Fruit fly (Drosophila melanogaster) whole organism, embryonic: ENCODE results near the gene Irc.

Experiments
- Awh ChIP-seq: fragments of 200-800 bp; sonication (Bioruptor generic); IDR thresholded peaks from 2 replicates; pipeline ENCODE4, ENCODE4 v1.3.6; 2022; ENCODE audit warnings: missing biosample characterization, missing genetic modification characterization
- CG10979 ChIP-seq: fragments of 200-800 bp; sonication (Bioruptor generic); optimal IDR thresholded peaks from 2 replicates; lab custom pipeline; 2018; ENCODE audit warnings: missing biosample characterization, mild to moderate bottlenecking, missing genetic modification characterization, moderate library complexity
- CG11085 ChIP-seq: fragments of 200-800 bp; sonication (Bioruptor generic); IDR thresholded peaks from 2 replicates; pipeline ENCODE4 v1.3.6; 2022; ENCODE audit warnings: missing biosample characterization, missing genetic modification characterization
- CG12236 ChIP-seq: fragments of 200-800 bp; sonication (Bioruptor generic); optimal IDR thresholded peaks from 2 replicates; lab custom pipeline; 2016; ENCODE audit warnings: missing biosample characterization, missing genetic modification characterization
- CG13894 ChIP-seq: fragments of 200-800 bp; sonication (Bioruptor generic); optimal IDR thresholded peaks from 3 replicates; lab custom pipeline; 2018; ENCODE audit warnings: missing biosample characterization, mild to moderate bottlenecking, missing genetic modification characterization, moderate library complexity
- CG15514 ChIP-seq: fragments of 200-800 bp; sonication (Bioruptor generic); optimal IDR thresholded peaks from 3 replicates; lab custom pipeline; 2017; ENCODE audit warnings: missing biosample characterization, missing genetic modification characterization, mild to moderate bottlenecking, moderate library complexity, missing genetic modification reagents
- CG17361 ChIP-seq: fragments of 200-800 bp; sonication (Bioruptor generic); IDR thresholded peaks from 3 replicates; pipeline ENCODE4 v1.3.6; 2022; ENCODE audit warnings: missing biosample characterization, missing genetic modification characterization
- CG17829 ChIP-seq: fragments of 200-800 bp; optimal IDR thresholded peaks from 2 replicates; lab custom pipeline; 2019; ENCODE audit warnings: missing biosample characterization, mild to moderate bottlenecking, missing genetic modification characterization, moderate library complexity
- CG2202 ChIP-seq: fragments of 200-800 bp; sonication (Bioruptor generic); optimal IDR thresholded peaks from 2 replicates; lab custom pipeline; 2018; ENCODE audit warnings: missing biosample characterization, mild to moderate bottlenecking, missing genetic modification characterization
- CG2875 ChIP-seq: fragments of 200-800 bp; sonication (Bioruptor generic); optimal IDR thresholded peaks from 2 replicates; lab custom pipeline; 2017; ENCODE audit warnings: missing biosample characterization, mild to moderate bottlenecking, missing genetic modification characterization, missing genetic modification reagents
- CG32767 ChIP-seq: fragments of 200-800 bp; sonication (Bioruptor generic); IDR thresholded peaks from 2 replicates; pipeline ENCODE4 v1.3.6; 2022; ENCODE audit warnings: missing biosample characterization, missing genetic modification characterization
- CG6765 ChIP-seq: fragments of 200-800 bp; sonication (Bioruptor generic); optimal IDR thresholded peaks from 3 replicates; lab custom pipeline; 2017; ENCODE audit warnings: missing biosample characterization, mild to moderate bottlenecking, missing genetic modification characterization
- CG7271 ChIP-seq: fragments of 200-800 bp; sonication (Bioruptor generic); optimal IDR thresholded peaks from 2 replicates; lab custom pipeline; 2018; ENCODE audit warnings: missing biosample characterization, mild to moderate bottlenecking, missing genetic modification characterization, moderate library complexity
- CG7357 ChIP-seq: fragments of 200-800 bp; sonication (Bioruptor generic); IDR thresholded peaks from 3 replicates; pipeline ENCODE4 v1.3.6; 2022; ENCODE audit warnings: missing biosample characterization, missing genetic modification characterization
- CG7963 ChIP-seq: fragments of 200-800 bp; sonication (Bioruptor generic); IDR thresholded peaks from 3 replicates; pipeline ENCODE4 v1.3.6; 2022; ENCODE audit warnings: missing biosample characterization, missing genetic modification characterization; ENCODE audit not compliant: partially characterized antibody
- Deaf1 ChIP-seq: fragments of 200-800 bp; optimal IDR thresholded peaks from 3 replicates; lab custom pipeline; 2019; ENCODE audit warnings: missing biosample characterization, mild to moderate bottlenecking, missing genetic modification characterization, moderate library complexity
- Eip74EF ChIP-seq, 2 experiments: fragments of 200-800 bp in 1 of 2; fragments of >200 bp in 1 of 2; sonication (Bioruptor generic) in 1 of 2; optimal IDR thresholded peaks; 2 replicates each; lab custom pipeline; 2017 to 2019; ENCODE audit warnings: missing biosample characterization in 2 of 2, missing genetic modification characterization in 2 of 2, mild to moderate bottlenecking in 1 of 2, moderate library complexity in 1 of 2
- Ets65A ChIP-seq: fragments of 200-800 bp; sonication (Bioruptor generic); peaks from one replicate; lab custom pipeline; 2016; ENCODE audit warnings: missing biosample characterization, missing genetic modification characterization
- Hr78 ChIP-seq, 2 experiments: fragments of 200-800 bp in 1 of 2; fragments of >200 bp in 1 of 2; sonication (Bioruptor generic) in 1 of 2; optimal IDR thresholded peaks; 2 replicates each; lab custom pipeline; 2017 to 2019; ENCODE audit warnings: missing biosample characterization in 2 of 2, missing genetic modification characterization in 2 of 2, mild to moderate bottlenecking in 1 of 2, moderate library complexity in 1 of 2
- Kr ChIP-seq: fragments of 200-800 bp; sonication (Bioruptor generic); optimal IDR thresholded peaks from 2 replicates; lab custom pipeline; 2017; ENCODE audit warnings: missing biosample characterization, mild to moderate bottlenecking, missing genetic modification characterization
- Lim3 ChIP-seq: fragments of 200-800 bp; sonication (Bioruptor generic); IDR thresholded peaks from 2 replicates; pipeline ENCODE4 v1.3.6; 2022; ENCODE audit warnings: missing biosample characterization, missing genetic modification characterization
- Med ChIP-seq: fragments of 200-800 bp; sonication (Bioruptor generic); peaks from one replicate; lab custom pipeline; 2016; ENCODE audit warnings: missing biosample characterization, missing genetic modification characterization, mild to moderate bottlenecking, inconsistent platforms, moderate library complexity
- Mrtf ChIP-seq: fragments of 200-800 bp; sonication (Bioruptor generic); IDR thresholded peaks from 3 replicates; pipeline ENCODE4 v1.3.6; 2022; ENCODE audit warnings: missing biosample characterization, missing genetic modification characterization
- Nf-YB ChIP-seq: fragments of 200-800 bp; sonication (Bioruptor generic); optimal IDR thresholded peaks from 3 replicates; lab custom pipeline; 2019; ENCODE audit warnings: missing biosample characterization, mild to moderate bottlenecking, missing genetic modification characterization, moderate library complexity
- Nf-YC ChIP-seq: fragments of 200-800 bp; optimal IDR thresholded peaks from 3 replicates; lab custom pipeline; 2019; ENCODE audit warnings: missing biosample characterization, mild to moderate bottlenecking, missing genetic modification characterization, moderate library complexity
- Sox102F ChIP-seq: fragments of 200-800 bp; sonication (Bioruptor generic); optimal IDR thresholded peaks from 2 replicates; lab custom pipeline; 2018; ENCODE audit warnings: missing biosample characterization, mild to moderate bottlenecking, missing genetic modification characterization, moderate library complexity
- Spps ChIP-seq: fragments of 200-800 bp; sonication (Bioruptor generic); optimal IDR thresholded peaks from 2 replicates; lab custom pipeline; 2018; ENCODE audit warnings: missing biosample characterization, mild to moderate bottlenecking, missing genetic modification characterization
- amos ChIP-seq: fragments of 200-800 bp; sonication (Bioruptor generic); IDR thresholded peaks from 2 replicates; pipeline ENCODE4 v1.3.6; 2022; ENCODE audit warnings: missing biosample characterization, missing genetic modification characterization; ENCODE audit not compliant: partially characterized antibody
- ara ChIP-seq: fragments of 200-800 bp; sonication (Bioruptor generic); IDR thresholded peaks from 2 replicates; pipeline ENCODE4 v1.3.6; 2022; ENCODE audit warnings: missing biosample characterization, missing genetic modification characterization
- ash1 ChIP-seq: fragments of 200-800 bp; sonication (Bioruptor generic); optimal IDR thresholded peaks from 2 replicates; lab custom pipeline; 2018; ENCODE audit warnings: missing biosample characterization, mild to moderate bottlenecking, missing genetic modification characterization
- crp ChIP-seq, 2 experiments: fragments of 200-800 bp; sonication (Bioruptor generic); optimal IDR thresholded peaks; 2 replicates in 1 of 2; 3 replicates in 1 of 2; lab custom pipeline; 2017; ENCODE audit warnings: missing biosample characterization in 2 of 2, missing genetic modification characterization in 2 of 2, mild to moderate bottlenecking in 1 of 2, moderate library complexity in 1 of 2
- ewg ChIP-seq: fragments of 200-800 bp; sonication (Bioruptor generic); optimal IDR thresholded peaks from 3 replicates; lab custom pipeline; 2017; ENCODE audit warnings: mild to moderate bottlenecking, missing biosample characterization, missing genetic modification reagents, missing genetic modification characterization
- exex ChIP-seq: fragments of 200-800 bp; sonication (Bioruptor generic); optimal IDR thresholded peaks from 4 replicates; lab custom pipeline; 2018; ENCODE audit warnings: missing biosample characterization, mild to moderate bottlenecking, missing genetic modification characterization, moderate library complexity
- gcm ChIP-seq: fragments of 200-800 bp; sonication (Bioruptor generic); optimal IDR thresholded peaks from 2 replicates; lab custom pipeline; 2019; ENCODE audit warnings: missing biosample characterization, mild to moderate bottlenecking, missing genetic modification characterization, moderate library complexity
- grn ChIP-seq: fragments of 200-800 bp; sonication (Bioruptor generic); optimal IDR thresholded peaks from 3 replicates; lab custom pipeline; 2017; ENCODE audit warnings: missing biosample characterization, missing genetic modification characterization
- gt ChIP-seq: fragments of 200-800 bp; sonication (Bioruptor generic); IDR thresholded peaks from 2 replicates; pipeline ENCODE4 v1.3.6; 2022; ENCODE audit warnings: missing biosample characterization, missing genetic modification characterization
- her ChIP-seq: fragments of 200-800 bp; sonication (Bioruptor generic); optimal IDR thresholded peaks from 2 replicates; lab custom pipeline; 2016; ENCODE audit warnings: missing biosample characterization, missing genetic modification characterization
- lilli ChIP-seq: fragments of 200-800 bp; sonication (Bioruptor generic); optimal IDR thresholded peaks from 3 replicates; lab custom pipeline; 2016; ENCODE audit warnings: missing biosample characterization, missing genetic modification characterization
- lola ChIP-seq, 3 experiments: fragments of >200 bp in 2 of 3; fragments of 200-800 bp in 1 of 3; sonication (Bioruptor generic) in 1 of 3; optimal IDR thresholded peaks; 2 replicates each; lab custom pipeline; 2017 to 2019; ENCODE audit warnings: missing biosample characterization in 3 of 3, missing genetic modification characterization in 3 of 3, mild to moderate bottlenecking in 1 of 3, moderate library complexity in 1 of 3
- run ChIP-seq: fragments of 200-800 bp; sonication (Bioruptor generic); optimal IDR thresholded peaks from 3 replicates; lab custom pipeline; 2018; ENCODE audit warnings: missing biosample characterization, mild to moderate bottlenecking, missing genetic modification characterization
- sens ChIP-seq: fragments of 200-800 bp; sonication (Bioruptor generic); peaks from one replicate; lab custom pipeline; 2016; ENCODE audit warnings: missing biosample characterization, missing genetic modification characterization
- seq ChIP-seq: fragments of 200-800 bp; sonication (Bioruptor generic); IDR thresholded peaks from 2 replicates; pipeline ENCODE4 v1.3.6; 2022; ENCODE audit warnings: missing biosample characterization, missing genetic modification characterization
- wek ChIP-seq: fragments of 200-800 bp; sonication (Bioruptor generic); optimal IDR thresholded peaks from 3 replicates; lab custom pipeline; 2018; ENCODE audit warnings: missing biosample characterization, mild to moderate bottlenecking, missing genetic modification characterization, moderate library complexity
- zen2 ChIP-seq: fragments of 200-800 bp; sonication (Bioruptor generic); IDR thresholded peaks from 3 replicates; pipeline ENCODE4 v1.3.6; 2022; ENCODE audit warnings: missing biosample characterization, missing genetic modification characterization; ENCODE audit not compliant: partially characterized antibody

Irc gene

dm6 chr3R:17020956-17021355, 18.3 kb downstream of the Irc start, which contains the start of gene Adsl (continued):
- TF ChIP-seq CG17829 (tag; lab: Kevin White, UChicago) (no peak), gt (GFP tag; lab: Robert Waterston, UW) (no peak), CG2875 (GFP tag; lab: Kevin White, UChicago) (peak; percentile 83), CG7357 (no peak), amos (GFP tag; lab: Robert Waterston, UW) (no peak), Sox102F (GFP tag; lab: Kevin White, UChicago) (no peak), wek (GFP tag; lab: Kevin White, UChicago) (peak; percentile 76), Med (peak; percentile 95), CG17361 (no peak; the same call in 1 of the 3 replicates), lola (GFP tag; optimal IDR thresholded peaks at IDR 0.05; lab: Kevin White, UChicago) (no peak)

dm6 chr3R:17028393-17028792, 25.7 kb downstream of the Irc start, which contains the start of gene CG5225:
TSS of gene CG5225 (plus strand) at chr3R:17028693.
- no peak for TF ChIP-seq CG7963 (GFP tag; lab: Robert Waterston, UW)
- no peak for TF ChIP-seq ara (GFP tag; lab: Robert Waterston, UW)
- no peak for TF ChIP-seq Eip74EF (GFP tag; optimal IDR thresholded peaks at IDR 0.05; lab: Kevin White, UChicago)
- TF ChIP-seq CG32767 (GFP tag; lab: Robert Waterston, UW), result no peak
- no peak for TF ChIP-seq CG12236 (GFP tag; lab: Kevin White, UChicago)
- TF ChIP-seq Awh, result no peak

dm6 chr3R:17029796-17030195, 27.1 kb downstream of the Irc start:
- 0 out of 3 replicates have a peak, but pooled peaks have one; percentile 23 for TF ChIP-seq zen2 (GFP tag; lab: Robert Waterston, UW)
- TF ChIP-seq CG6765, result no peak
- TF ChIP-seq Ets65A (GFP tag; lab: Kevin White, UChicago), result peak; percentile 22
- TF ChIP-seq grn (GFP tag; lab: Kevin White, UChicago), result peak; percentile 46
- TF ChIP-seq her (GFP tag; lab: Kevin White, UChicago), result no peak
- TF ChIP-seq Mrtf, result peak; percentile 24; the same call in 1 of the 3 replicates
- TF ChIP-seq Nf-YB, result peak; percentile 83
- peak; percentile 86 for TF ChIP-seq Nf-YC (tag; lab: Kevin White, UChicago)
- no peak for TF ChIP-seq CG10979 (tag; lab: Kevin White, UChicago)
- peak; percentile 14 for TF ChIP-seq ewg (GFP tag; lab: Kevin White, UChicago)
- peak; percentile 97 for TF ChIP-seq seq (GFP tag; lab: Robert Waterston, UW)

- no peak for TF ChIP-seq Lim3 (GFP tag; lab: Robert Waterston, UW)
- TF ChIP-seq Deaf1 (tag; lab: Kevin White, UChicago), result no peak
- TF ChIP-seq CG11085 (GFP tag; lab: Robert Waterston, UW), result no peak
- no peak for TF ChIP-seq lilli (GFP tag; lab: Kevin White, UChicago)
- TF ChIP-seq Sox102F (GFP tag; lab: Kevin White, UChicago), result no peak
- no peak for TF ChIP-seq Spps
- no peak for TF ChIP-seq gcm (GFP tag; lab: Kevin White, UChicago)
- no peak for TF ChIP-seq ash1 (GFP tag; lab: Kevin White, UChicago)
- no peak for TF ChIP-seq exex
- TF ChIP-seq run, result no peak
- TF ChIP-seq Kr, result no peak
- no peak for TF ChIP-seq crp (GFP tag; optimal IDR thresholded peaks at IDR 0.05; lab: Kevin White, UChicago)
- no peak for TF ChIP-seq sens (GFP tag; lab: Kevin White, UChicago)
- TF ChIP-seq CG15514 (GFP tag; lab: Kevin White, UChicago), result no peak
- no peak for TF ChIP-seq CG2202 (tag; lab: Kevin White, UChicago)
- no peak for TF ChIP-seq Hr78 (GFP tag; optimal IDR thresholded peaks at IDR 0.05; lab: Kevin White, UChicago)
- TF ChIP-seq CG7271, result no peak
- no peak for TF ChIP-seq CG13894 (tag; lab: Kevin White, UChicago)
Observed at dm6 chr3R:17031502-17031901, 28.8 kb downstream of the Irc start, which contains the start of gene CG31268. TSS of gene CG31268 (plus strand) at chr3R:17031802.
